Fruit fly (Drosophila melanogaster): ENCODE measurements around the gene LSm3.

DNA sequence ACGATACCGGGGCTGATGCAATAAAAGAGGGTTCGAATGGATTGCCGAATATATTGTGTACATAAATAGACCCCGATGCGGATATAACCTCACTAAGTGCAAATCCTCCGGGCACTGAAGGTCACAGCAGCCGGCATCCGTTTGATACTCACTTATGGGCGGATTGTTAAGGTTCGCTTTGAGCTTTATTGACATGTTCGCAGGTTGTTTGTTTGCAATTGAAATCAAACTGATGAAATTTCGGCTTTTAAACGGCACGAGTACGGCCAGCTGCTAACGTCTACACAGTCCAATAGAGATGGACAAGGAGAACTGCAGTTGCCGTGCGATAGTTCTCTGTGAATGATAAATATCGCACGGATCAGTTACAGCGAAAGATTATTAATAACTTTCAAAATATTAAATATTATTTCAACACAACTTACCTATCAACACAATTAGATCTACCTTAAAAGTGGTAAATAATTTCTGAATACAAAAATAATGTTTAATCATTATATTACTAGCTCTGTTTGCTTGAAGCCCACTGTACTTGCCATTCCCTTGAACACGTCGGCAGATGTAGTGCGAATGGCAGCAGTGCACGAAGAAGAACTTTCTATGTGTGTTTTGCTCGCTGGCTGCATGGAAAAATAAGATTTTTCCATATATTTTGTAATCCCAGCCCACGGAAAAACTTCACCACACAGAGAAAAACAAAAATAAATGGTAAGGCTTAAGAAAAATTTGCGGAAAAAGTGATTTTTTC is 37.8 kb upstream of the LSm3 start, which contains the start of the genes GluProRS and AP-1sigma:
- no peak for TF ChIP-seq usp (GFP tag; optimal IDR thresholded peaks at IDR 0.05)
- TF ChIP-seq Dll (optimal IDR thresholded peaks at IDR 0.05) = no peak
- TF ChIP-seq pan (optimal IDR thresholded peaks at IDR 0.05) = no peak
- no peak for TF ChIP-seq EcR (GFP tag; optimal IDR thresholded peaks at IDR 0.05)

All from whole organism.